Worm (Caenorhabditis elegans): ENCODE measurements around the gene vglu-2.

- TF ChIP-seq ama-1 (optimal IDR thresholded peaks at IDR 0.05): no peak
- TF ChIP-seq hmbx-1 (tag; optimal IDR thresholded peaks at IDR 0.05): no peak
- TF ChIP-seq sea-1 (GFP tag; conservative IDR thresholded peaks at IDR 0.05): no peak
- TF ChIP-seq hmg-4 (GFP tag; optimal IDR thresholded peaks at IDR 0.05): no peak
- TF ChIP-seq flt-1 (GFP tag; IDR thresholded peaks at IDR 0.05): no peak
- no peak for TF ChIP-seq hnd-1 (tag; optimal IDR thresholded peaks at IDR 0.05)
- TF ChIP-seq tra-4 (tag; optimal IDR thresholded peaks at IDR 0.05): no peak
- TF ChIP-seq ceh-36 (tag; optimal IDR thresholded peaks at IDR 0.05): no peak
- no peak for TF ChIP-seq aly-1 (tag; optimal IDR thresholded peaks at IDR 0.05)
- no peak for TF ChIP-seq ets-7 (tag; optimal IDR thresholded peaks at IDR 0.05)
Measured at ce11 chrIII:10285623-10286022, 9.3 kb upstream of the vglu-2 start, which contains the start of gene K10G9.2.

Data from whole organism, early embryonic.